Fruit fly (Drosophila melanogaster) whole organism, larva: ENCODE measurements around the gene CG13293.
A peak's percentile ranks its signal among the peaks of the same experiment; 100 is the strongest.

Experiments used
- noc ChIP-seq: fragments of 200-800 bp; sonication (Bioruptor generic); optimal IDR thresholded peaks from 3 replicates; lab custom pipeline; 2019; ENCODE audit warnings: missing biosample characterization, mild to moderate bottlenecking, missing genetic modification characterization, moderate library complexity

Gene CG13293

DNA sequence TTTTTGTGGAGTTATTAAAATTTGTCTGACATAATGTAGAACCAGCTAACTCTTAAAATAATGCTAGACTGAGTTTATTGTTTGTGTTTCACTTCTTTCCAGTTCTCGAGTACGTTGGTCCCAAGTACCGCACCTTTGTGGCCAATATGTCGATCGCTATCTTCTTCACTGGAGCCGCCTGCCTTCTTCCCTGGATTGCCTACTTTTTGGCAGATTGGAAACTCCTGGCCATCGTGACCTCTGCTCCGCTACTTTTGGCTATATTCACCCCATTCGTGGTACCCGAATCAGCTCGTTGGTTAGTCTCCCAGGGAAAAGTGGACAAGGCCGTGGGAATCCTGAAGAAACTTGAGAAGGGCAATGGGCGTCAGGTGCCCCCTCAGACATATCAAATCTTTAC, 12.6 kb upstream of the CG13293 start:
- TF ChIP-seq noc (tag; lab: Kevin White, UChicago) = no peak

DNA sequence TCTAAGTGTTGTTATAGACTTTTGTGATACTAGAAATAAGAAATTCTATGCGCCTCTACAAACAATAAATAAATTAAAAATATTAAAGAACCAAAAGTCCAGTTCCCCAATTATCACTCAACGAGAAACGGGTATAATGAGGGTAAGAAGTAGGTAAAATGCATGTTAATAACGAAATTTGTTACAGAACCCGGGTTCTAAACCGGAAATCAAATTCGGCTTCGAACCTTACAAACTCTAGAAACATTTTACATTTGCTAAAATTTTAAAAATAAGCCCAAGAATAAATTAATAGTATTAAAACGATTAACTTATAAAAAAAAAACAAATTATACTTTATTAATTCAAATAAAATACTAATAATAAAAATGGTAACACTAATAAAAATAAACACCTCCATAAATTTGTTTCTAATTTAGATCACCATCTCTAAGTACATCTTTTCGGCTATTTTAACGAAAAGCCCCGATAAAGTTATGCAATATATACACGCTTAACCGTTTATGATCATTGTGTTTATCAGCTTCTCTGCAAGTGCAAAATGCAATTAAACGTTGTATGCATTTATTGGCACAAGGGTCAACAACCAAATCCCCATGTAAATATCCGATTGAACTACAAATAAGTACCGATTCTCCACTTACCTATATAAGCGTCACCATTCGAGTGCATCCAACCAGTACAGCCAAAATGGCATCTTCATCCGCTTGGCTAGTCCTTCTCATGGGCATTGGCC, 11.1 kb upstream of the CG13293 start, which contains the start of gene CG6602:
TSS of gene CG6602 (plus strand) at position 686 of the 736 bp plus-strand sequence.
- no peak for TF ChIP-seq noc (tag; lab: Kevin White, UChicago)

DNA sequence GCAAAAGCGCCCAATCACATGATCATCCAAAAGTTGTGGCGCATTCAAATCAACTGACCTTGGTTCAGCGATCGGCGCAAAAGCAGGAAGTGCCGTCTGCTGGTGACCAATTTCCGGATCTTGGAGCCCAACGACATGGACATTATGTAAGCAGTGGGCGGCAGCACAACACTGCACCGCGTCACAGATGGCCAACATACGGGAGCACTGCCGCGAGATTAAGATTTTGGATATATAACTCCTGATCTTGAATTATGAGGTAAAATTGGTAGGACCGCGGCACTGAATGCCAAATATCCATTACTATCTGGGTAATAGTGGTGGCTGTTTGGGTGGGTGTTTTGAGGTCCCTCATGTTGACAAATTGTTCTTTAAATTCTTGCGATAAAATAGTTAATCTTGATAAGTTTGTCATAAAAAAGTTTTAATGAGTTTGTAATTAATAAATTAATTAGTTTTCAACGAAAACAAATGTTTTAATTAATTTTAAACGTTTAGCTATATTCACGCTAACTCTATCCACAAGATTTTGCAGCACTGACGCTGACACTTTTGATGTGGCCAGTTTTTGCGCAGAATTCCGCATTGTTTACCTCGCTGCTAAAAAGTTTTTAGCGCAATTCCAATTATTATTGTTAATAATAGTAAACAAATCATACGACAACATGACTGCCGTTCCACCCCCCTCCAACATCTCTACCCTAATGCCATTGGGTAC, 7.5 kb upstream of the CG13293 start, which contains the start of the genes CG13295 and CG6610:
TSS of gene CG13295 (minus strand) at position 271 of the 718 bp plus-strand sequence.
TSS of gene CG6610 (plus strand) at position 562 of the 718 bp plus-strand sequence.
- peak; percentile 60 for TF ChIP-seq noc (tag; lab: Kevin White, UChicago)

DNA sequence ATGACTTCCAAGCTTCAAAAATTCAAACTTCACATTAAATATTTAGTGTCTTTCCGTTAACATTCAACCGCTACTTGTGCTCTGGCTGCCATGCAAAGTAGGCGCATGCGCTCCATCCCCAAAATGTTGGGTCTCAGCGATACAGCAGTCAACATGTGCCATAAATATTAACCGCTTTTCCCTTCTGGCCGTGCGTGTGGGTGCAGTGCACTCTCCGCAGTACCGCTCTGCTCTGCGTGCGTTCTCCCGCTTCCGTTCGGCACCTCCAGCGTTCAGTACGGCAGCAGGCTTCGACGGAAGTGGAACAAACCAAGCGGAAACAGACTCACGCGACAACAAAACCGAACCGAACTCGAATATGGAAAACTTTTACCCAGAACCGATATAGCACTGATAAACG, 6.3 kb upstream of the CG13293 start, which contains the start of gene ssp6:
TSS of gene ssp6 (plus strand) at position 294 of the 400 bp plus-strand sequence.
- TF ChIP-seq noc (tag; lab: Kevin White, UChicago) = no peak

DNA sequence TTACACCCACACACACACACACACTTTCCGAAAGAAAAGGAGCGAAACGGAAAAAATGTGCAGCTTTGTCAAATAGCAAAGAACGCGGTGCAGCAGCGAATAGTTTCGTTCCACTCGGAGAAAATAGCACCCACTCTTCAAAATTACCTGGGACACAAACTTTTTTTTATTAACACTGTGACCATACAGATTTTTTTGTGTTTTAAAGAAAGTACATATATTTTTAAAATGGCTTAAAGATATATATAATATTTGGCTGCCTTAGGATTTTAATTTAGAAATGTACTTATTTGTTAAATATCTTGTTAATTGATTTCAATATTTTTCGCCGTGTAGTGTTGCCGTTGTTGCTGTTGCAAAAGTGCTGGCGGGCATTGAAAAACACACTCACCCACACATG, 1.8 kb downstream of the CG13293 start:
- no peak for TF ChIP-seq noc (tag; lab: Kevin White, UChicago)

DNA sequence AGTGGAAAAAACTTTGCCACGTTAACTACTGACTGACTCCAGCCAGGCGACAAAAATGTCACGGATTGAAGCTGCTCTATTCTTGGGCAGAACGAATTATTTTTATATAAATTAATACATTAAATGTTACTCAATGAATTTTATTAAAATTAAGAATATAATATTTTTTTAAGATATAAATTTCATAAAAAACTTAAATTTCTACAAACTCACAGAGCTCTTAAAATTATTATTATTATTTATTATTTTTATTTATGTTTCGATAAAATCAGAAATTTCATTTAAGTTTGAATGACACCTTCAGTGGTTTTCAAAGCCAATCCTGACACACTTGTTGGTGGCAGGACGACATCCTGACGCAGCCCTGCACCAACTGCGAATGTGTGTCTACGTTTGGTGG, 2.5 kb downstream of the CG13293 start:
- no peak for TF ChIP-seq noc (tag; lab: Kevin White, UChicago)

DNA sequence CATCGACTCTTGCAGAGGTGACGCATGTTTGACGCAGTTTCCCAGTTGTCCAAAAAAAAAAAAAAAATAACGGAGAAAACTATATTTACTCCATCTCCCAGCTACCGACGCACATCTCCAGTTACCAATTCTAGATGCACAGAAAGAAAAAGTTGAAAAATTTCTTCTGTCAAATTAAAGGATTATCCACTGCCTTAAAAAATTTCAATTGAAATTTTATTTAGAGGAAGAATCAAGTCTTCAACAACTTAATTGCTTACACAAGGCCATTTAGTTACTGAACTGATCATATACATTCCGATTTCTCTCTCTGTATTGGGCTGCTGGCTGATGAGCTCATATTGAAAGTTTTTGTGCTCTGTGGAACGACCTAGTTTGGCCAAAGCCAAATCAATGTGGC, 3.3 kb downstream of the CG13293 start:
- TF ChIP-seq noc (tag; lab: Kevin White, UChicago) = no peak

DNA sequence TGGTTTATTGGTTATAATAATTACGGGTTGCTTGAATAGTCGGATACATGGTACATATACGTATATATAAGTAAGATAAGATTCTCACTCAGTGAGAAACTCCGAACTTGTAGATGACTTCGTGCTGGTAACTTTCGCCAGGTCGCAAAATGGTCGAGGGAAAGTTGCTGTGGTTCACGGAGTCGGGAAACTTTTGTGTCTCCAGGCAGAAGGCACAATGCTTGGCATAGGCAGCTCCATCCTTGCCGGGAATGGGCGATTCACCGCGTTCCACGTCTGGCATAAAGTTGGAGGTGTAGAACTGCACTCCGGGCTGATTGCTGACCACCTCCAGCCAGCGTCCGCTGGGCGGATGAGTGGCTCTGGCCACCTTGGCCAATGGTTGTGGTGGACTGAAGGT, 10.5 kb downstream of the CG13293 start, which contains the start of gene CG10469:
TSS of gene CG10469 (minus strand) at position 101 of the 400 bp plus-strand sequence.
- TF ChIP-seq noc (tag; lab: Kevin White, UChicago) = no peak

DNA sequence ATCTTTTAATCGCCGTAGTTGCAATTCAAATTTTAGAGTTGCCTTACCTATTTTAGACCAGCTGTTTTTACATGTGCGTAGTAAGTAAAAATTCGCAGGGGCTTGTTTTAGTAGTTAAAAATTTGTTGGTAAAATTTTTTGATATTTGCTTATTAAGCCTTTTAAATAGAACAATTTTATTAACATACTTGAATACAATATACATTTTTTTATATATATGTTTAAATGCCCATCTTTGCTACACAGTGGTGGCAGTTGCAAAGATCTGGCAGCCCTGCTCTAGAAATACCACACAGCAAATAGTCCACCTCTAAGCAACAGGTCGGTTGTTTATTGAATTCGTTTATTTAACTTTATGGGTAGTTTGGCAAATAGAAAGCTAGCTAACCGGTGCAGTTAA, 12.0 kb downstream of the CG13293 start, which contains the start of the genes CG10467 and loj:
TSS of gene CG10467 (minus strand) at position 51 of the 400 bp plus-strand sequence.
TSS of gene loj (plus strand) at position 291 of the 400 bp plus-strand sequence.
- TF ChIP-seq noc (tag; lab: Kevin White, UChicago) = peak; percentile 92

DNA sequence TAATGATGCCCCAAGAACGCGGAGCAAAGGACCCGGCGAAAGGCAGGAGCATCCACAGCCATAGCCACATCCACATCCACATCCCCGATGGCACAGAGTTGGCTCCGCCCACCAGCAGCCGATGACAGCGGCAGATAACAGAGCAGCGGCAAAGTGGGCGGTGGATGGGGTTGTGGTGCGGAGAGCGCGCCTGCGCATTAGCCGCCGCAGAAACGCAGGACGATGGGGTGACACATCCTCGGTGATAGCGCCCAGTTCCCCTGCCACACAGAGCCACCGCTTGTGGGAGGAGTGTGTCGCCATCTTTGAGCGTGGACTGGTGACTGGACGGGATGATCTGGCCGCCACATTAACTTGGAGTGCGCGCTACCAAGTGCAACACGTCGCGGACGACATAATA, 14.6 kb downstream of the CG13293 start, which contains the start of gene Ets65A:
TSS of gene Ets65A (plus strand) at position 348 of the 400 bp plus-strand sequence.
- no peak for TF ChIP-seq noc (tag; lab: Kevin White, UChicago)

DNA sequence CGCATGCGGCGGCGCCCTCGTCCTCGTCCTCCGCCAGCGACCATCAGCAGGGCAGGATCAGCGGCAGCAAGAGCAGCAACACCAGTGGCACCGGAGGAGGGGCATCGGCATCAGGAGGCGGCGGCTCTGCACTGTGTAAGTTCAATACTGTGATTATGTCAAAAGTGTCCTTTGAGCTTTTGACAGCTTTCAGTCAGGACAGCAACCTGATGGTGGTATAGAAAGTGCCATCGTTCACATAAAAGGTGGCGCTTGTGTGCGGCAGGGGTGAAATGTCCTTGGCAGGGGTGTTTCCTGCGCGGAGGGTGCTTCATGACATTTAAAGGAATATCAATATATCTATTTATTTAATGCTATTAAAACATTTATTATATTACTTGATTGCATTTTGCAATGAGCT, 21.0 kb downstream of the CG13293 start:
- no peak for TF ChIP-seq noc (tag; lab: Kevin White, UChicago)

DNA sequence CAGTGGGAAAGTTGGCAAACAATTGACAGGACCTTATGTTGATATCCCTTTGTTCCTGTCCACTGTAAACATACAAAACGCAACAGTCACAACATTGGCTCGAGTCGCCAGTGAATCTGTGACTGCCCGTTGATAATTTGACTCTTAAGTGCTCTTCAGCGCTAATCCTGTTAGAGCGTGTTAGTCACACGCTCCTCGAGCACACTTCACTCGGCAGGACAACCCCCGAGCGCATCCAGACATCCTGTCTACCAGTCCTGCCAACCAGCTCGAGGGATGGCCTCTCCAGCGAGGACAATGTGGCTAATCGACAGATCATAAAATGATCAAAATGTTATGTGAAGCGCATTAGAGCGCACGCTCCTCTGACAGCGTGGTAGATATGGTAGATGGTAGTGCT, 21.9 kb downstream of the CG13293 start:
- no peak for TF ChIP-seq noc (tag; lab: Kevin White, UChicago)

DNA sequence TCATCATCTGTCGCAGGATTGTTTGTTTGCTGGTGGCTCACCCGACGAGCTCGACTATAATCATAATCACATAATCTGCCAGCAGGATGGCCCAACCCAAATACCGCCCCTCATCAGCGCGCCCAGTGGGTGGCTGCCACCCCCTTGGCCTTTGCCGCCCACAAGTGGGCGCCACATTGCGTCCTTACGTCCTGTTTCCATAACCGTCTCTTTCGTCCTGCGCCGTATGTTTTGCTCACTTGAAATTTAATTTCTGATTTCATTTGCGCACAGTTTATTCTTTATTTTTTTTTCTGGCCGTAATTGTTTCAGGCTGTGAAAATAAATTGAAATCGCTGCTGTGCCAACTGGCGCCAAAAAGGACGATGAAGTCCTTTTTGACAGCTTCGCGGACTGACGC, 22.8 kb downstream of the CG13293 start:
- no peak for TF ChIP-seq noc (tag; lab: Kevin White, UChicago)

DNA sequence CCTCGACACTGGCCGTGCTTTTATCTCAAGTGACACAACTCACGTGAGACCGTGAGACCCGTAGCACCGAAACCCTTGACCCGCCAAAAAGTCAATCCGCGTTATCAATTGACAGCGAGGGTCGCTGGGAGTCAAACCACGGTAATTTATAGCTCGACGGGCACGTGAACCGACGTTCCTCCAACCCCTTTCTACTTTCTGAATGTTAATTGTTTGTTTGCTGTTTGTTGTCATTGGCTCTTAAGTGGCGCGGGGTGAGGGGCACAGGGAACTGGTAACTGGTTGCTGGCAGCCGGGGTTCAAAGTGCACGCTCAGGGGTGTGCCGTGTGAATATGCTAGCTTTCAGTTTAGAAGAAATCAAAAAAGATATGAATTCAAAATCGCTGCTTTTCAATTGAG, 24.0 kb downstream of the CG13293 start:
- TF ChIP-seq noc (tag; lab: Kevin White, UChicago) = no peak

DNA sequence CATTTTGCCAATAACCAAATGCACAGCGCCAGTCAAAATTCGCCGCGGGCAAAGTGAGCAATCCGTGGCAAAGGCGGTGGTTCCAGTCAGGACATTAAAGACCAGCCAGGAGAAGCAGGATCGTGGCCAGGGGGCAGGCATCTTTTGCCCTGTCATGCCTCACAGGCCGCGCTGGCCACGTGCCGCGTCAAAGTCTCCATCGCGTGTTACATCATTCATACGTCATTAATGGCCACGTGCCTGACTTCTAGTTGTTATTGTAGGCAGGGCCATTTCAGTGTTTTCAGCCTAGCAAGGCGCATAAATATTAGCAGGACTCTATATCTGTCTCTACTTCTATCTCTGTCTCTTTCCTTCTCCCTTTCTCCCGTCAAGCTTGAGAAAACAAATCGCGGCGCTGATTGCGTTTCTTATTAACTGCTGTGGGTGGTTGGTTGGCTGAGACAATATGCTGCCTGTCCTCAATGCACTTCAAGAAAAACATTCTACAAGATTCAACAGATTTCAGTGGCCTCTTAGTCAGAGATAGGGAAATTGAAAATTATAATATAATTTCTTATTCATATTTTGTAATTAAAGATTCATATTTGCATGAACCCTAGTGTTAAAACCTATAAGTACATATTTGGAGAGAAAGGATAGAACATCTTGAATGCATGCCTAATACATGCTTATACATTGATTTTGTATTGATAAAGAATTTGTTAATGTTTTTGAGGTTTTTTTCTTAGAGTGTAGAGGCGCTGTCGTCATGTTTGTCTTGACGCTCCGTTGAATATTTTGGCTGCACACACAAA, 25.8 kb downstream of the CG13293 start:
- no peak for TF ChIP-seq noc (tag; lab: Kevin White, UChicago)
